Worm (Caenorhabditis elegans): ENCODE results near the gene tcer-1.

tcer-1 gene

ce11 chrII:7065391-7065790 lies 15.5 kb upstream of the tcer-1 start, which contains the start of gene nos-2:
TSS of gene nos-2 (plus strand) at chrII:7065618.
- TF ChIP-seq mdl-1 (tag; optimal IDR thresholded peaks at IDR 0.05), result no peak
- no peak for TF ChIP-seq lin-1 (GFP tag; IDR thresholded peaks at IDR 0.05)
- no peak for TF ChIP-seq madf-9 (GFP tag; conservative IDR thresholded peaks at IDR 0.05)
- no peak for TF ChIP-seq ztf-11 (tag; optimal IDR thresholded peaks at IDR 0.05)
- no peak for TF ChIP-seq lin-29 (GFP tag; IDR thresholded peaks at IDR 0.05)
- TF ChIP-seq aha-1 (tag), result no peak
- TF ChIP-seq ceh-20 (GFP tag; IDR thresholded peaks at IDR 0.05), result no peak
- no peak for TF ChIP-seq dmd-9 (GFP tag; IDR thresholded peaks at IDR 0.05)
- TF ChIP-seq nhr-237 (tag; optimal IDR thresholded peaks at IDR 0.05), result no peak
- no peak for TF ChIP-seq nhr-102 (tag; optimal IDR thresholded peaks at IDR 0.05)
- no peak for TF ChIP-seq lin-15B (tag; optimal IDR thresholded peaks at IDR 0.05)
- no peak for TF ChIP-seq ztf-7 (tag; optimal IDR thresholded peaks at IDR 0.05)
- no peak for TF ChIP-seq ZK546.5 (tag; optimal IDR thresholded peaks at IDR 0.05)
- no peak for TF ChIP-seq ceh-32 (tag; optimal IDR thresholded peaks at IDR 0.05; ENCODE audit: poor library complexity)

- TF ChIP-seq F49E8.2 (tag; optimal IDR thresholded peaks at IDR 0.05; ENCODE audit: borderline replicate concordance) (no peak), ceh-28 (tag; optimal IDR thresholded peaks at IDR 0.05) (no peak), cey-2 (tag; optimal IDR thresholded peaks at IDR 0.05; ENCODE audit: borderline replicate concordance, insufficient read depth) (no peak), lir-3 (tag; optimal IDR thresholded peaks at IDR 0.05) (no peak), dmd-6 (GFP tag; IDR thresholded peaks at IDR 0.05) (no peak), lin-39 (tag; optimal IDR thresholded peaks at IDR 0.05) (no peak), lsy-2 (tag; optimal IDR thresholded peaks at IDR 0.05) (no peak), ceh-32 (tag; optimal IDR thresholded peaks at IDR 0.05; ENCODE audit: poor library complexity) (no peak), F44E2.7 (GFP tag; IDR thresholded peaks at IDR 0.05) (no peak), snpc-4 (tag; optimal IDR thresholded peaks at IDR 0.05) (no peak), fkh-10 (GFP tag; optimal IDR thresholded peaks at IDR 0.05) (no peak), nhr-48 (tag; optimal IDR thresholded peaks at IDR 0.05) (no peak), fos-1 (tag; optimal IDR thresholded peaks at IDR 0.05) (no peak)
These were observed 11.9 kb upstream of the tcer-1 start, which contains the start of gene acs-6 for ce11 chrII:7061730-7062129. TSS of gene acs-6 (plus strand) at chrII:7062030.

ce11 chrII:7060791-7061190 lies 10.9 kb upstream of the tcer-1 start:
- TF ChIP-seq dpl-1 (GFP tag; optimal IDR thresholded peaks at IDR 0.05) (no peak), hlh-30 (tag; optimal IDR thresholded peaks at IDR 0.05; ENCODE audit: insufficient read depth) (peak; percentile 41)

- TF ChIP-seq daf-16 (GFP tag; optimal IDR thresholded peaks at IDR 0.05) (peak in 1 of 2 experiments; percentile 71), daf-16 (tag; optimal IDR thresholded peaks at IDR 0.05) (peak; percentile 93), F37D6.2 (tag; optimal IDR thresholded peaks at IDR 0.05) (no peak), nhr-41 (GFP tag; IDR thresholded peaks at IDR 0.05) (peak; percentile 77), R02D3.7 (tag; optimal IDR thresholded peaks at IDR 0.05) (no peak), Y105C5A.15 (GFP tag; IDR thresholded peaks at IDR 0.05) (no peak), egl-43 (GFP tag; IDR thresholded peaks at IDR 0.05) (no peak), set-16 (GFP tag; IDR thresholded peaks at IDR 0.05) (no peak), pqm-1 (tag; optimal IDR thresholded peaks at IDR 0.05) (peak; percentile 91), unc-39 (tag; optimal IDR thresholded peaks at IDR 0.05) (no peak), zip-11 (GFP tag; IDR thresholded peaks at IDR 0.05) (no peak), ztf-7 (tag; optimal IDR thresholded peaks at IDR 0.05) (no peak), D1046.2 (GFP tag; IDR thresholded peaks at IDR 0.05) (no peak), nhr-6 (tag; optimal IDR thresholded peaks at IDR 0.05) (no peak), F10B5.3 (tag; optimal IDR thresholded peaks at IDR 0.05) (no peak), ceh-32 (tag; optimal IDR thresholded peaks at IDR 0.05; ENCODE audit: poor library complexity) (no peak), nhr-42 (GFP tag; IDR thresholded peaks at IDR 0.05) (no peak), dmd-6 (GFP tag; IDR thresholded peaks at IDR 0.05) (peak; percentile 98), vab-7 (GFP tag; IDR thresholded peaks at IDR 0.05) (no peak), nhr-237 (tag; optimal IDR thresholded peaks at IDR 0.05) (no peak), ama-1 (optimal IDR thresholded peaks at IDR 0.05) (no peak), T20F7.1 (GFP tag; optimal IDR thresholded peaks at IDR 0.05) (peak; percentile 57), F49E8.2 (tag; optimal IDR thresholded peaks at IDR 0.05; ENCODE audit: borderline replicate concordance) (no peak), egl-27 (tag; optimal IDR thresholded peaks at IDR 0.05) (no peak), fos-1 (tag; optimal IDR thresholded peaks at IDR 0.05) (no peak), cey-2 (tag; optimal IDR thresholded peaks at IDR 0.05; ENCODE audit: borderline replicate concordance, insufficient read depth) (no peak), unc-130 (GFP tag; optimal IDR thresholded peaks at IDR 0.05) (no peak)
These were observed 10.3 kb upstream of the tcer-1 start for ce11 chrII:7060202-7060601.

Measured in whole organism, L4 larva.